Fruit fly (Drosophila melanogaster): ENCODE data around the gene Nepl3.

The Nepl3 gene

DNA sequence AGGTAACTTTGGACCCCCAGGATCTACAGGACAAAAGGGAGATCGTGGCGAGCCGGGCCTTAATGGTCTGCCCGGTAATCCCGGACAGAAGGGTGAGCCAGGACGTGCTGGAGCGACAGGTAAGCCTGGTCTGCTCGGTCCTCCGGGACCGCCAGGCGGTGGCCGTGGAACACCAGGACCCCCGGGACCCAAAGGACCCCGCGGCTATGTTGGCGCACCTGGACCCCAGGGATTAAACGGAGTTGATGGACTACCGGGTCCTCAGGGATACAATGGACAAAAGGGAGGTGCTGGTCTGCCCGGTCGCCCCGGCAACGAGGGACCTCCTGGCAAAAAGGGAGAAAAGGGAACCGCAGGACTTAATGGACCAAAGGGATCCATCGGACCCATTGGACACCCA is 26.2 kb downstream of the Nepl3 start:
- no peak for TF ChIP-seq D1 (tag; optimal IDR thresholded peaks at IDR 0.05)
- no peak for TF ChIP-seq CG8159 (tag; optimal IDR thresholded peaks at IDR 0.05)
- no peak for TF ChIP-seq CG15710 (tag; optimal IDR thresholded peaks at IDR 0.05)
- no peak for TF ChIP-seq Snoo (tag; optimal IDR thresholded peaks at IDR 0.05)
- TF ChIP-seq CG17806 (tag; optimal IDR thresholded peaks at IDR 0.05), result no peak
- TF ChIP-seq Ets98B (GFP tag; IDR thresholded peaks at IDR 0.05), result no peak

DNA sequence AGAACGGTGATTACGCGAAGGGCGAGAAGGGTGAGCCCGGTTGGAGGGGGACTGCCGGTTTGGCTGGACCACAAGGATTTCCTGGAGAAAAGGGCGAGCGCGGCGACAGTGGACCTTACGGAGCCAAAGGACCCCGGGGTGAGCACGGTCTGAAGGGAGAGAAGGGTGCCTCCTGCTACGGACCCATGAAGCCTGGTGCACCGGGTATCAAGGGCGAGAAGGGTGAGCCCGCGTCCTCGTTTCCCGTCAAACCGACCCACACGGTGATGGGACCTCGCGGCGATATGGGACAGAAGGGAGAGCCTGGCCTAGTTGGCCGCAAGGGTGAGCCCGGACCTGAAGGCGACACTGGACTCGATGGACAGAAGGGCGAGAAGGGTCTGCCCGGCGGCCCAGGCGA is 26.6 kb downstream of the Nepl3 start:
- TF ChIP-seq CG12605 (GFP tag; IDR thresholded peaks at IDR 0.05), result no peak
- TF ChIP-seq CG14655 (GFP tag; optimal IDR thresholded peaks at IDR 0.05), result no peak
- no peak for TF ChIP-seq D1 (tag; optimal IDR thresholded peaks at IDR 0.05)
- TF ChIP-seq CG32121 (GFP tag; IDR thresholded peaks at IDR 0.05), result no peak

DNA sequence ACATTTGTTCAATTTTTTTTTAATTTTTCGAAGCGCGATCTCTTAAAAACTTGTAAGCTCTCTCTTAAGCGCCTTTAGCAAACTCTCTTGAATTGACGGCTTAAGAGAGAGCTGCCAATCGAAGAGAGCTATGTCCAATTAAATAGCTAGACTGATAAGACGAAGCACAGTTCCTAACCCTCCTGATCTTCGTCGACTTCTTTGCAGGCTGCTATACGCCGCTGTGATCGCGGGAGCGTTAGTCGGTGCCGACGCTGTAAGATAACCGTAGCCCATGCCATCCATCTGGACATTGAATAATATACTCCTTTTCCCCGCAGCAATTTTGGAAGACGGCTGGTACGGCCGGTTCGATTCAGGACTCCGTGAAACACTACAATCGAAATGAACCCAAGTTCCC is 27.5 kb downstream of the Nepl3 start:
- no peak for TF ChIP-seq CG9948 (tag; optimal IDR thresholded peaks at IDR 0.05)
- TF ChIP-seq EcR (GFP tag; optimal IDR thresholded peaks at IDR 0.05), result no peak
- no peak for TF ChIP-seq CG4496 (GFP tag; IDR thresholded peaks at IDR 0.05)
- no peak for TF ChIP-seq CG34367 (tag; optimal IDR thresholded peaks at IDR 0.05)
- TF ChIP-seq CG13204 (GFP tag; optimal IDR thresholded peaks at IDR 0.05), result no peak
- TF ChIP-seq CG17806 (tag; optimal IDR thresholded peaks at IDR 0.05), result no peak
- TF ChIP-seq CG8301 (tag; optimal IDR thresholded peaks at IDR 0.05), result no peak
- TF ChIP-seq gl (tag; optimal IDR thresholded peaks at IDR 0.05), result no peak
- no peak for TF ChIP-seq Ets98B (GFP tag; IDR thresholded peaks at IDR 0.05)
- TF ChIP-seq Pif1A (GFP tag; optimal IDR thresholded peaks at IDR 0.05), result no peak
- TF ChIP-seq CG14655 (GFP tag; optimal IDR thresholded peaks at IDR 0.05), result no peak
- TF ChIP-seq rn (GFP tag; IDR thresholded peaks at IDR 0.05), result no peak

DNA sequence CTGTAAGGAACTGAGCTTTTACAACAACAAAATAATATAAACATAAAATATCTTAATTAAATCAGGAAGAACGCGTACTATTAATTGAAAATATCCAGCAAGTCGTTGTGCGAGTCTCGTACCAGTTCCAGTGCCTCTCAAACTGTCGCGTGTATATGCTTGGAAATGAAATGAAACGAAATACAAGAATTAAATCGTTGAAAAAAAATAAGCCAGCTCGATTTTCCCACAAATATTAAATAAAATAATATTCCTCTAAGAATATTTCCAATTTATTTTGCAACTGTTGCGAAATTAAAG is 28.3 kb downstream of the Nepl3 start:
- TF ChIP-seq EcR (GFP tag; optimal IDR thresholded peaks at IDR 0.05) (no peak), CG8301 (tag; optimal IDR thresholded peaks at IDR 0.05) (no peak), Pif1B (GFP tag; optimal IDR thresholded peaks at IDR 0.05) (no peak), CG34367 (tag; optimal IDR thresholded peaks at IDR 0.05) (no peak), Pif1A (GFP tag; optimal IDR thresholded peaks at IDR 0.05) (no peak)

DNA sequence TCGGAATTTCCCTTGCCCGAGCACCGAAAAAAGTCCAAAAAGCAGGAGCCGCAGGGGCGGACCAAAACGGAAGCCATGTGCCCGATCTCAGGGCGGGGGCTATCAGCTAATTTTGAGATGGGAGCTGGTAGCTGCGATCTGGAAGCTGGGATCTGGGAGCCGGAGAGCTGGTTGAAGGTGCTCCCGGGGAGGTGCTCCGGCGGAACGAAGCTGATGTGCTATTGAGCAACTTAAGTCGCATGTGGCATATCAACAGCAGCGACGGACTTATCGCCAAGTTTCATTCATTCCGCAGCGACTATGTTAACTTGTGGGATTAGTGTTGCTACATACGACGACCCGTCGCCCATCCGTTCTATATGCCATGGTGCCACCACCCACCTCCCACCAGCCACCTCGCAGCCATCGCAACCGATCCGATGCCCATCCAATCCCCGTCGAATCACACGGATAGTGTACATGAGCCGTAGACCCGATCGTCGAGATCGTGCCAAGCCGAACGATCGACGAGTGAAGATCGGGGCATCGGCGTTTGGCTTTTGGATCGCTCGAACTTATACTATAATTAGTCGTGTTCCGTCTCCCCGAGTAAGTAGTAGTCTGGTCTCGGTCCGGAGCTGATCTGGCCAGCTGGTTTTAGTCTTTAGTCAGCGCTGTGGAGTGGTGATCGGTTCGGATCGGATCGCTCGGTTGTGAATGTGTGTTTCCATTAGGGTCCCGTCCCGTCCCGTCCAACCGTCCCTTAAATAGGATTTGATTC is 28.8 kb downstream of the Nepl3 start, which contains the start of gene Col4a1:
TSS of gene Col4a1 (plus strand) at position 561 of the 760 bp plus-strand sequence.
- TF ChIP-seq CG4496 (GFP tag; IDR thresholded peaks at IDR 0.05) (no peak), CG10348 (GFP tag; IDR thresholded peaks at IDR 0.05) (no peak), CG34367 (tag; optimal IDR thresholded peaks at IDR 0.05) (no peak), CG32121 (GFP tag; IDR thresholded peaks at IDR 0.05) (no peak), CG13204 (GFP tag; optimal IDR thresholded peaks at IDR 0.05) (no peak), CG9948 (tag; optimal IDR thresholded peaks at IDR 0.05) (no peak), EcR (GFP tag; optimal IDR thresholded peaks at IDR 0.05) (no peak), Pif1B (GFP tag; optimal IDR thresholded peaks at IDR 0.05) (no peak), D1 (tag; optimal IDR thresholded peaks at IDR 0.05) (no peak), CG17806 (tag; optimal IDR thresholded peaks at IDR 0.05) (no peak)

DNA sequence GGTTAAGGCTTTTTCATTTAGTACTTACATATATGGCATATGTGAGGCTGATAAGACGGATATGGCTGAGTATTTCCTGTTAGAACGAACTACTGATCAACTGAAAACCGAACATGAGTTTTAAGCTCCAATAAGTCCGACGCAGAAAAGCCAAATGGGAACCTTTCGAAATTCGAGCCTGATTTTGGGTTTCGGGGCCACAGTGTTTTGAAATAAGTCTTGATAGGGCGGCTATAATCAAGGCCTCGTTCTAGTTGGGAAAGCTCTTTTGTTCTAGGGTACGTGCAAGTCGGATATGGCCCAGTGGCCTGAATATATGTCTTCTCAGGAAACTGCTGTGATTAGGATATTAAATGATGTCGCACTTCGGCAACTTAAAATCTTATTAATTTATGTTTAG is 30.0 kb downstream of the Nepl3 start, which contains the start of gene vkg:
TSS of gene vkg (minus strand) at position 101 of the 400 bp plus-strand sequence.
- TF ChIP-seq CG34367 (tag; optimal IDR thresholded peaks at IDR 0.05), result no peak
- no peak for TF ChIP-seq CG13204 (GFP tag; optimal IDR thresholded peaks at IDR 0.05)

DNA sequence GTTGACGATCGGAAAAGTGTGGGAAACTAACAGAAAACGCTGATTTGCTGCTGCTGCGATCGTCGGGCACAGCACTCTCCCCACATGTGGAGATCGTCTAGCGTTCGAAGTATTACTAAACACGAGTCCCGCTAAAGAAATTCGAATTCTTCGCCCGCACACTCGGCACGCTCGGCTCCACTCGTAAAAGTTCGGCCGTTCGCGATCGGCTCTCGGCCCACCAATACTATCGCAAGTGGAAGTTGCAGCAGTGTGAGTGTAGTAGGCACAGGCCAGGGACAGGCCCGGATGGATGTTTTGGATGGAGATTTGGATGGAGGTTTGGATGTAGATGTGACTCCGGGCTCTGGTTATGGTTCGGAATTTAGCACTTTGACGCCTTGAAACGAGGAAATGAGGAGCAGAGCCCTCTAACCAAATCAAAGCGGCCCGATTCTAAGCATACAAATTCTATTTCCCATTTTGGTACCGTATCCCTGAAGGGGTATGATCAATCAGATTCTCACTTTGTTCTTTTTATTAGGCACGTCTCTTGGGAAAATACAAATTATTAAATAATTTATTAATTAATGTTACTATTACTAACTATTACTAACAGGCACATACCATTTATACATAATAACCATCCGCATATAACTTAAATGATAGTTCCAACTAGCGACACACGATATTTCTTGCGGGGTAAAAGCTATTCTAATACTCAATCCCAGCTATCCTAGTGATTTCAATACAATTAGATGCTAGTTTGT is 30.6 kb downstream of the Nepl3 start:
- TF ChIP-seq CG32121 (GFP tag; IDR thresholded peaks at IDR 0.05) (peak; percentile 11; the same call in 1 of the 2 replicates), CG34367 (tag; optimal IDR thresholded peaks at IDR 0.05) (no peak), fd96Ca (GFP tag; IDR thresholded peaks at IDR 0.05) (0 out of 3 replicates have a peak, but pooled peaks have one; percentile 32)

DNA sequence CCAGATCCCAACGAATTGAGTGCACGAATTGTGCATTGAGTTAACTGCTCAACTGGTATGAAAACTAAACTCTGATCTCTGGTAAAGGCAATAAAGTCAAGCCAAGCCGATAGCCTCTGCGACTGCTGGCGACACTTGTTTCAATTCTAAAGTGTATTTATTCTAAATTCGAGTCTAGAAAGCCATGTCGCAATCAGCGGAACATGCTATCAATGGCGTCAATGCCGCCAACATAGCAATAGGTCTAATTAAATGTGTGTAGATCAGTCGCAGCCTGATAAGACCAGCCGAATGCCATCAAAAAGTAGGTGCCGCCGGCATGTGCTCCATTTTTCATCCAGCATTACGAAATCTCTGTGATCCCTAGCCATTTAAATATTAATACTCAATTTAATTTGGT is 32.5 kb downstream of the Nepl3 start:
- TF ChIP-seq EcR (GFP tag; optimal IDR thresholded peaks at IDR 0.05) (no peak), Snoo (tag; optimal IDR thresholded peaks at IDR 0.05) (no peak), CG32121 (GFP tag; IDR thresholded peaks at IDR 0.05) (no peak), CG4496 (GFP tag; IDR thresholded peaks at IDR 0.05) (no peak), D1 (tag; optimal IDR thresholded peaks at IDR 0.05) (no peak), CG14655 (GFP tag; optimal IDR thresholded peaks at IDR 0.05) (no peak), gl (tag; optimal IDR thresholded peaks at IDR 0.05) (no peak), CG15710 (tag; optimal IDR thresholded peaks at IDR 0.05) (no peak), CG9948 (tag; optimal IDR thresholded peaks at IDR 0.05) (no peak), CG13204 (GFP tag; optimal IDR thresholded peaks at IDR 0.05) (no peak), Pif1B (GFP tag; optimal IDR thresholded peaks at IDR 0.05) (no peak), fd96Ca (GFP tag; IDR thresholded peaks at IDR 0.05) (no peak), CG8301 (tag; optimal IDR thresholded peaks at IDR 0.05) (no peak), rn (GFP tag; IDR thresholded peaks at IDR 0.05) (no peak)
